Worm (Caenorhabditis elegans) whole organism, L3 larva: Measurements from ENCODE around the gene isw-1.

Source experiments
- aly-2 ChIP-seq: fragments of 150-350 bp; optimal IDR thresholded peaks from 2 replicates; lab custom pipeline; 2014; ENCODE audit warnings: missing biosample characterization, missing genetic modification characterization
- ama-1 ChIP-seq: fragments of 150-350 bp; optimal IDR thresholded peaks from 2 replicates; lab custom pipeline; 2018
- ceh-9 ChIP-seq: sonication (generic microtip); optimal IDR thresholded peaks from 2 replicates; lab custom pipeline; 2018; ENCODE audit warnings: missing biosample characterization, missing genetic modification characterization
- nhr-237 ChIP-seq: fragments of 150-350 bp; optimal IDR thresholded peaks from 2 replicates; lab custom pipeline; 2014; ENCODE audit warnings: missing biosample characterization, missing genetic modification characterization
- nhr-77 ChIP-seq: fragments of 150-350 bp; optimal IDR thresholded peaks from 2 replicates; lab custom pipeline; 2014; ENCODE audit warnings: missing biosample characterization, missing genetic modification characterization
- unc-62 ChIP-seq: fragments of 150-350 bp; sonication (generic microtip); optimal IDR thresholded peaks from 4 replicates; lab custom pipeline; 2014; ENCODE audit warnings: missing biosample characterization, missing genetic modification reagents, missing genetic modification characterization

DNA sequence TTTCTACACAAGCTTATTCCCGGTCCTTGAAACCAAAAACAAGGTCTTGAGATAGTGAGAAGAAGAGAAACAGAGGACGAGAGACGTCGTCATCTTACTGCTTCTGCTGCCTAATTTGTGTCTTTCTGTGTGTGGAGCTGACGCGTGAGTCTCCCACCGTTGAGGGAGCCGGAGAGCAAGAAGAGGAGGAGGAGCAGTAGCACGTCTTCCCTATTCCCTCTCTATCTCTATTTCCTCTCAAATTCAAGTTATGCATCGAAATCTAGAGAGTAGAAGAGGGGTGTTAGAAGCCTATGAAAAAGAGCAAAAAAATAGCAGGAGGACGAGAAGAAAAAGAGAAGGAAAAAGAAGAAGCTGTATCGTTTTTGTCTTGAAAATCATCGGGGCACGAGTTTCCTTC lies 14.7 kb downstream of the isw-1 start:
- peak; percentile 5 for TF ChIP-seq unc-62 (GFP tag; lab: Kevin White, UChicago)
- no peak for TF ChIP-seq ama-1 (lab: Kevin White, UChicago)
- no peak for TF ChIP-seq nhr-77 (tag; lab: Kevin White, UChicago)
- TF ChIP-seq ceh-9 (tag; lab: Kevin White, UChicago), result no peak
- no peak for TF ChIP-seq nhr-237 (tag; lab: Kevin White, UChicago)
- no peak for TF ChIP-seq aly-2
